Worm (Caenorhabditis elegans) whole organism, late embryonic: ENCODE results near the gene M05D6.9.

Experiments used
- C38D4.7 ChIP-seq: fragments of 200-800 bp; sonication (Bioruptor generic); optimal IDR thresholded peaks from 2 replicates; lab custom pipeline; 2018; ENCODE audit warnings: mild to moderate bottlenecking, missing genetic modification characterization, moderate library complexity, missing compliant biosample characterization
- F13H6.1 ChIP-seq: sonication (generic microtip); optimal IDR thresholded peaks from 2 replicates; lab custom pipeline; 2016; ENCODE audit warnings: missing genetic modification characterization, missing compliant biosample characterization
- K02D7.2 ChIP-seq: sonication (generic microtip); optimal IDR thresholded peaks from 2 replicates; lab custom pipeline; 2017; ENCODE audit warnings: mild to moderate bottlenecking, missing genetic modification characterization, missing compliant biosample characterization
- K09A11.1 ChIP-seq: sonication (generic microtip); optimal IDR thresholded peaks from 2 replicates; lab custom pipeline; 2017; ENCODE audit warnings: antibody characterized with exemption, mild to moderate bottlenecking, missing genetic modification characterization, missing compliant biosample characterization; ENCODE audit not compliant: insufficient read depth
- Y22D7AL.16 ChIP-seq: sonication (generic microtip); optimal IDR thresholded peaks from 2 replicates; lab custom pipeline; 2016; ENCODE audit warnings: missing genetic modification characterization, missing compliant biosample characterization
- ahr-1 ChIP-seq: sonication (generic microtip); optimal IDR thresholded peaks from 2 replicates; lab custom pipeline; 2016; ENCODE audit warnings: missing genetic modification characterization, missing compliant biosample characterization
- ceh-18 ChIP-seq: sonication (generic microtip); optimal IDR thresholded peaks from 2 replicates; lab custom pipeline; 2016; ENCODE audit warnings: missing genetic modification characterization, missing compliant biosample characterization
- ceh-22 ChIP-seq: sonication (generic microtip); optimal IDR thresholded peaks from 2 replicates; lab custom pipeline; 2017; ENCODE audit warnings: missing biosample characterization, missing genetic modification characterization
- ceh-30 ChIP-seq: fragments of 150-350 bp; optimal IDR thresholded peaks from 2 replicates; lab custom pipeline; 2014; ENCODE audit warnings: missing biosample characterization, missing genetic modification characterization
- ceh-34 ChIP-seq: sonication (generic microtip); optimal IDR thresholded peaks from 2 replicates; lab custom pipeline; 2016; ENCODE audit warnings: mild to moderate bottlenecking, missing genetic modification characterization, missing compliant biosample characterization
- ceh-45 ChIP-seq: fragments of 200-800 bp; sonication (Bioruptor generic); IDR thresholded peaks from 2 replicates; pipeline ENCODE4 v1.3.6; 2022; ENCODE audit warnings: missing genetic modification reagents, missing genetic modification characterization, missing compliant biosample characterization
- ceh-48 ChIP-seq: sonication (generic microtip); optimal IDR thresholded peaks from 2 replicates; lab custom pipeline; 2016; ENCODE audit warnings: missing genetic modification characterization, inconsistent platforms, missing compliant biosample characterization
- ceh-9 ChIP-seq: sonication (generic microtip); optimal IDR thresholded peaks from 2 replicates; lab custom pipeline; 2016; ENCODE audit warnings: mild to moderate bottlenecking, missing genetic modification characterization, inconsistent platforms, missing compliant biosample characterization
- che-1 ChIP-seq: sonication (generic microtip); optimal IDR thresholded peaks from 2 replicates; lab custom pipeline; 2016; ENCODE audit warnings: mild to moderate bottlenecking, missing genetic modification characterization, missing compliant biosample characterization
- dmd-4 ChIP-seq: sonication (generic microtip); optimal IDR thresholded peaks from 2 replicates; lab custom pipeline; 2016; ENCODE audit warnings: borderline replicate concordance, missing genetic modification characterization, missing compliant biosample characterization
- dve-1 ChIP-seq: sonication (generic microtip); optimal IDR thresholded peaks from 2 replicates; lab custom pipeline; 2017; ENCODE audit warnings: antibody characterized with exemption, mild to moderate bottlenecking, missing genetic modification characterization, missing compliant biosample characterization
- elt-2 ChIP-seq: sonication (generic microtip); optimal IDR thresholded peaks from 2 replicates; lab custom pipeline; 2016; ENCODE audit warnings: missing genetic modification reagents, missing genetic modification characterization, missing compliant biosample characterization
- elt-4 ChIP-seq: sonication (generic microtip); optimal IDR thresholded peaks from 2 replicates; lab custom pipeline; 2016; ENCODE audit warnings: missing genetic modification characterization, missing compliant biosample characterization
- ets-4 ChIP-seq: sonication (generic microtip); optimal IDR thresholded peaks from 2 replicates; lab custom pipeline; 2016; ENCODE audit warnings: missing genetic modification characterization, missing compliant biosample characterization
- fkh-10 ChIP-seq: fragments of 150-350 bp; optimal IDR thresholded peaks from 2 replicates; lab custom pipeline; 2014; ENCODE audit warnings: missing biosample characterization, missing genetic modification reagents, missing genetic modification characterization
- fkh-6 ChIP-seq: sonication (generic microtip); optimal IDR thresholded peaks from 2 replicates; lab custom pipeline; 2016; ENCODE audit warnings: missing genetic modification characterization, missing compliant biosample characterization
- gmeb-2 ChIP-seq: sonication (generic microtip); optimal IDR thresholded peaks from 2 replicates; lab custom pipeline; 2016; ENCODE audit warnings: missing genetic modification characterization, inconsistent platforms, missing compliant biosample characterization
- hlh-15 ChIP-seq: sonication (generic microtip); optimal IDR thresholded peaks from 2 replicates; lab custom pipeline; 2016; ENCODE audit warnings: missing genetic modification characterization, missing compliant biosample characterization
- hlh-30 ChIP-seq: sonication (generic microtip); optimal IDR thresholded peaks from 2 replicates; lab custom pipeline; 2017; ENCODE audit warnings: antibody characterized with exemption, missing genetic modification characterization, missing compliant biosample characterization; ENCODE audit not compliant: insufficient read depth
- hlh-6 ChIP-seq: sonication (generic microtip); optimal IDR thresholded peaks from 2 replicates; lab custom pipeline; 2016; ENCODE audit warnings: missing genotype, missing genetic modification characterization, missing compliant biosample characterization
- lin-11 ChIP-seq: fragments of 200-800 bp; sonication (Bioruptor generic); optimal IDR thresholded peaks from 2 replicates; lab custom pipeline; 2018; ENCODE audit warnings: mild to moderate bottlenecking, missing genetic modification characterization, missing compliant biosample characterization
- madf-2 ChIP-seq: sonication (generic microtip); optimal IDR thresholded peaks from 2 replicates; lab custom pipeline; 2017; ENCODE audit warnings: missing genetic modification characterization, missing compliant biosample characterization
- mec-3 ChIP-seq: sonication (generic microtip); optimal IDR thresholded peaks from 2 replicates; lab custom pipeline; 2016; ENCODE audit warnings: borderline replicate concordance, missing genetic modification characterization, missing compliant biosample characterization
- nfya-1 ChIP-seq: sonication (generic microtip); optimal IDR thresholded peaks from 2 replicates; lab custom pipeline; 2017; ENCODE audit warnings: missing genetic modification characterization, mild to moderate bottlenecking, missing compliant biosample characterization, antibody characterized with exemption, moderate library complexity
- nhr-11 ChIP-seq: fragments of 150-350 bp; optimal IDR thresholded peaks from 2 replicates; lab custom pipeline; 2014; ENCODE audit warnings: missing biosample characterization, missing genetic modification characterization
- nhr-232 ChIP-seq: sonication (generic microtip); optimal IDR thresholded peaks from 2 replicates; lab custom pipeline; 2016; ENCODE audit warnings: missing genetic modification characterization, missing compliant biosample characterization
- odd-2 ChIP-seq: sonication (generic microtip); optimal IDR thresholded peaks from 2 replicates; lab custom pipeline; 2017; ENCODE audit warnings: antibody characterized with exemption, mild to moderate bottlenecking, missing genetic modification characterization, missing compliant biosample characterization
- pat-9 ChIP-seq: fragments of 200-800 bp; sonication (Bioruptor generic); optimal IDR thresholded peaks from 2 replicates; lab custom pipeline; 2018; ENCODE audit warnings: mild to moderate bottlenecking, missing genetic modification characterization, moderate library complexity, missing compliant biosample characterization
- pax-1 ChIP-seq: fragments of 150-350 bp; optimal IDR thresholded peaks from 2 replicates; lab custom pipeline; 2014; ENCODE audit warnings: missing biosample characterization, missing genetic modification characterization
- pha-2 ChIP-seq: sonication (generic microtip); optimal IDR thresholded peaks from 2 replicates; lab custom pipeline; 2017; ENCODE audit warnings: mild to moderate bottlenecking, missing genetic modification characterization, missing compliant biosample characterization
- pha-4 ChIP-seq: fragments of 150-350 bp; optimal IDR thresholded peaks from 2 replicates; lab custom pipeline; 2018; ENCODE audit warnings: missing biosample characterization, missing genetic modification reagents, missing genetic modification characterization
- pqm-1 ChIP-seq: sonication (generic microtip); optimal IDR thresholded peaks from 2 replicates; lab custom pipeline; 2016; ENCODE audit warnings: missing genetic modification characterization, missing compliant biosample characterization
- pros-1 ChIP-seq: fragments of 150-350 bp; optimal IDR thresholded peaks from 2 replicates; lab custom pipeline; 2014; ENCODE audit warnings: missing biosample characterization, missing genetic modification reagents, missing genetic modification characterization
- sdc-2 ChIP-seq: sonication (generic microtip); optimal IDR thresholded peaks from 2 replicates; lab custom pipeline; 2016; ENCODE audit warnings: missing genotype, missing genetic modification characterization, missing compliant biosample characterization
- sox-2 ChIP-seq: fragments of 200-800 bp; sonication (Bioruptor generic); IDR thresholded peaks from 2 replicates; pipeline ENCODE4 v1.3.6; 2022; ENCODE audit warnings: missing genetic modification reagents, missing genetic modification characterization, missing compliant biosample characterization
- syd-9 ChIP-seq: sonication (generic microtip); optimal IDR thresholded peaks from 2 replicates; lab custom pipeline; 2016; ENCODE audit warnings: mild to moderate bottlenecking, missing genetic modification characterization, moderate library complexity, missing compliant biosample characterization
- ttx-3 ChIP-seq: sonication (generic microtip); optimal IDR thresholded peaks from 2 replicates; lab custom pipeline; 2016; ENCODE audit warnings: missing genetic modification reagents, missing genetic modification characterization, missing compliant biosample characterization
- unc-42 ChIP-seq: sonication (generic microtip); optimal IDR thresholded peaks from 2 replicates; lab custom pipeline; 2016; ENCODE audit warnings: missing genotype, missing genetic modification characterization, missing compliant biosample characterization
- unc-86 ChIP-seq: sonication (generic microtip); optimal IDR thresholded peaks from 2 replicates; lab custom pipeline; 2016; ENCODE audit warnings: missing genetic modification characterization, missing compliant biosample characterization
- ztf-16 ChIP-seq: sonication (generic microtip); optimal IDR thresholded peaks from 2 replicates; lab custom pipeline; 2017; ENCODE audit warnings: missing genetic modification characterization, missing compliant biosample characterization

Gene M05D6.9

DNA sequence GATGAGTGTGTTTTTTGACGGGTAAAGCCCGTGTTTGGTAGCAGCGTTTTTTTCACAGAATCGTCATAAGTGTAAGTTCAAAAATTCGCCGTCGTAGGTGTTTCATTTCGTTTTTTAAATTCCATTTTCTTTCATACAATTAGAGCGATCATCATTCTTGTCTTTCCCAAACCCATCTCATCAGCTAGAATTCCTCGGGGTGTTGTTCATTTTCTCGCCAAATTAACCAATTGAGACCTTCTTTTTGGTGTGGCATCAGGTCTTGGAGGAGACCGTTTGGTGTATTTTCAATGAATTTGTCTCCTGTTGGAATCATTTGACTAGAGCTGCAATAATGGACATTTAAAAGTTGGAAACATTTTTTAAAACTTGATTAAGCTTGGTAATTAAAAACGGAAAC is 21.2 kb upstream of the M05D6.9 start:
- TF ChIP-seq ztf-16 (tag; lab: Kevin White, UChicago) (no peak), K02D7.2 (tag; lab: Kevin White, UChicago) (no peak), F13H6.1 (tag; lab: Kevin White, UChicago) (no peak), unc-42 (tag; lab: Kevin White, UChicago) (no peak), ceh-18 (tag; lab: Kevin White, UChicago) (no peak), fkh-10 (GFP tag; lab: Kevin White, UChicago) (no peak), ceh-30 (tag; lab: Kevin White, UChicago) (no peak), elt-4 (tag; lab: Kevin White, UChicago) (no peak), ceh-34 (tag; lab: Kevin White, UChicago) (no peak), sdc-2 (no peak), ceh-22 (tag; lab: Kevin White, UChicago) (no peak), madf-2 (tag; lab: Kevin White, UChicago) (no peak), hlh-15 (no peak), mec-3 (tag; lab: Kevin White, UChicago) (no peak)
- TF ChIP-seq, all 69 proteins: peak for 0

ce11 chrII:8475306-8475822 is 18.7 kb upstream of the M05D6.9 start, which contains the start of the genes M05D6.1 and M05D6.3:
Gene M05D6.1, minus strand, starts transcription at chrII:8475406.
Gene M05D6.3, plus strand, starts transcription at chrII:8475772.
- TF ChIP-seq unc-86 (tag; lab: Kevin White, UChicago) (no peak), Y22D7AL.16 (no peak), mec-3 (tag; lab: Kevin White, UChicago) (no peak), hlh-30 (tag; lab: Kevin White, UChicago) (no peak), sdc-2 (no peak), nhr-232 (tag; lab: Kevin White, UChicago) (no peak), ceh-34 (tag; lab: Kevin White, UChicago) (no peak), ahr-1 (no peak), C38D4.7 (GFP tag; lab: Kevin White, UChicago) (no peak), dmd-4 (tag; lab: Kevin White, UChicago) (no peak), pat-9 (tag; lab: Kevin White, UChicago) (no peak), gmeb-2 (tag; lab: Kevin White, UChicago) (no peak), ttx-3 (tag; lab: Kevin White, UChicago) (no peak), pros-1 (tag; lab: Kevin White, UChicago) (no peak), ceh-22 (tag; lab: Kevin White, UChicago) (no peak), elt-2 (tag; lab: Kevin White, UChicago) (no peak)
- TF ChIP-seq, all 69 proteins: peak for 0

- TF ChIP-seq ceh-45 (GFP tag; lab: Robert Waterston, UW), result no peak
- no peak for TF ChIP-seq unc-42 (tag; lab: Kevin White, UChicago)
- no peak for TF ChIP-seq dve-1
- no peak for TF ChIP-seq Y22D7AL.16
- TF ChIP-seq hlh-6 (tag; lab: Kevin White, UChicago), result no peak
- no peak for TF ChIP-seq F13H6.1 (tag; lab: Kevin White, UChicago)
- no peak for TF ChIP-seq sdc-2
- no peak for TF ChIP-seq ets-4 (tag; lab: Kevin White, UChicago)
- no peak for TF ChIP-seq nhr-11 (tag; lab: Kevin White, UChicago)
- TF ChIP-seq pha-2 (tag; lab: Kevin White, UChicago), result no peak
- TF ChIP-seq ceh-48 (tag; lab: Kevin White, UChicago), result no peak
- no peak for TF ChIP-seq lin-11 (tag; lab: Kevin White, UChicago)
- no peak for TF ChIP-seq pax-1 (tag; lab: Kevin White, UChicago)
- no peak for TF ChIP-seq gmeb-2 (tag; lab: Kevin White, UChicago)
- TF ChIP-seq, all 69 proteins: peak for 0
These were observed 14.7 kb upstream of the M05D6.9 start for ce11 chrII:8479337-8479736.

DNA sequence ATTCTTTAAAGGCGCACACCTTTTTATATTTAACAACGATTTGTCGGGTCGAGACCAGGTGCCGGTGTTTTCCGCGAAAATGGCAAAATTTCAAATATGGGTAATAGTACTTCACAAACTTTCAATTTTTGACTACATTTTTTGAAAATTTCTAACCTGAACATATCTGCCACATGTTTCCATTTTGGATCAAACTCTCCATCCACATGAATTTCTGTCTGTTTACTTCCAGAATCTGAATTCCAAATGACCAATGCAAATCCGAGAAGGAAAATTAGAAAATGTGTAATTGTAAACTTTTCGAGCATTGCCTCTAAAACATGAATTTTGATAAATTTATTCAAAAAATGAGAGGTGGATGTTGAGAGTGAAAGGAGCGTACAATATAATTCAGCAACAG is 13.9 kb upstream of the M05D6.9 start, which contains the start of gene lact-4:
Gene lact-4, minus strand, starts transcription at position 313 of the 400 bp plus-strand sequence.
- TF ChIP-seq odd-2 (tag; lab: Kevin White, UChicago) (no peak), lin-11 (tag; lab: Kevin White, UChicago) (no peak), syd-9 (tag; lab: Kevin White, UChicago) (no peak), pqm-1 (no peak), F13H6.1 (tag; lab: Kevin White, UChicago) (no peak), che-1 (tag; lab: Kevin White, UChicago) (no peak), sox-2 (no peak), K09A11.1 (tag; lab: Kevin White, UChicago) (no peak), fkh-10 (GFP tag; lab: Kevin White, UChicago) (no peak), hlh-15 (no peak), ceh-9 (tag; lab: Kevin White, UChicago) (no peak), fkh-6 (tag; lab: Kevin White, UChicago) (no peak), pha-4 (tag; lab: Kevin White, UChicago) (no peak), hlh-30 (tag; lab: Kevin White, UChicago) (no peak), pax-1 (tag; lab: Kevin White, UChicago) (no peak), ceh-22 (tag; lab: Kevin White, UChicago) (no peak), ceh-34 (tag; lab: Kevin White, UChicago) (no peak), nfya-1 (tag; lab: Kevin White, UChicago) (no peak)
